Worm (Caenorhabditis elegans) whole organism, mixed stage, embryonic: ENCODE data around the gene K07C11.10.

Experiments
- M03D4.4 ChIP-seq: sonication (generic microtip); optimal IDR thresholded peaks from 2 replicates; lab custom pipeline; 2017; ENCODE audit warnings: mild to moderate bottlenecking, missing genetic modification characterization, missing compliant biosample characterization
- bed-3 ChIP-seq: fragments of 200-800 bp; sonication (Bioruptor generic); optimal IDR thresholded peaks from 3 replicates; lab custom pipeline; 2018; ENCODE audit warnings: mild to moderate bottlenecking, missing genetic modification characterization, moderate library complexity, missing compliant biosample characterization
- blmp-1 ChIP-seq: fragments of 150-350 bp; optimal IDR thresholded peaks from 2 replicates; lab custom pipeline; 2014; ENCODE audit warnings: missing biosample characterization, missing genetic modification characterization
- ceh-39 ChIP-seq: fragments of 150-350 bp; optimal IDR thresholded peaks from 2 replicates; lab custom pipeline; 2014; ENCODE audit warnings: missing biosample characterization, missing genetic modification characterization
- ceh-43 ChIP-seq: fragments of 200-800 bp; sonication (Bioruptor generic); optimal IDR thresholded peaks from 2 replicates; lab custom pipeline; 2018; ENCODE audit warnings: mild to moderate bottlenecking, missing genetic modification characterization, moderate library complexity, missing compliant biosample characterization
- ceh-83 ChIP-seq: fragments of 200-800 bp; sonication (Bioruptor generic); optimal IDR thresholded peaks from 2 replicates; lab custom pipeline; 2018; ENCODE audit warnings: mild to moderate bottlenecking, missing genetic modification characterization, missing compliant biosample characterization
- ces-1 ChIP-seq: fragments of 150-350 bp; optimal IDR thresholded peaks from 2 replicates; lab custom pipeline; 2014; ENCODE audit warnings: missing biosample characterization, missing genetic modification reagents, missing genetic modification characterization
- cnd-1 ChIP-seq: fragments of 200-800 bp; sonication (Bioruptor generic); optimal IDR thresholded peaks from 2 replicates; lab custom pipeline; 2018; ENCODE audit warnings: mild to moderate bottlenecking, missing genetic modification characterization, missing compliant biosample characterization
- drap-1 ChIP-seq: fragments of 200-800 bp; sonication (Bioruptor generic); optimal IDR thresholded peaks from 3 replicates; lab custom pipeline; 2018; ENCODE audit warnings: mild to moderate bottlenecking, missing genetic modification characterization, missing compliant biosample characterization
- elt-1 ChIP-seq: sonication (generic microtip); optimal IDR thresholded peaks from 2 replicates; lab custom pipeline; 2017; ENCODE audit warnings: missing genetic modification characterization, mild to moderate bottlenecking, missing compliant biosample characterization, antibody characterized with exemption, moderate library complexity, borderline replicate concordance; ENCODE audit not compliant: insufficient read depth
- elt-3 ChIP-seq: fragments of 150-350 bp; optimal IDR thresholded peaks from 2 replicates; lab custom pipeline; 2014; ENCODE audit warnings: missing biosample characterization, missing genetic modification characterization
- flh-1 ChIP-seq: fragments of 200-800 bp; sonication (Bioruptor generic); optimal IDR thresholded peaks from 2 replicates; lab custom pipeline; 2018; ENCODE audit warnings: mild to moderate bottlenecking, missing genetic modification characterization, moderate library complexity, missing compliant biosample characterization
- ham-2 ChIP-seq: fragments of 200-800 bp; sonication (Bioruptor generic); optimal IDR thresholded peaks from 2 replicates; lab custom pipeline; 2018; ENCODE audit warnings: mild to moderate bottlenecking, missing genetic modification characterization, missing compliant biosample characterization
- hlh-1 ChIP-seq: fragments of 150-350 bp; optimal IDR thresholded peaks from 2 replicates; lab custom pipeline; 2014; ENCODE audit warnings: missing biosample characterization, missing genetic modification reagents, missing genetic modification characterization
- lin-13 ChIP-seq: fragments of 150-350 bp; optimal IDR thresholded peaks from 2 replicates; lab custom pipeline; 2014; ENCODE audit warnings: missing biosample characterization, missing genetic modification characterization
- lin-32 ChIP-seq: fragments of 200-800 bp; sonication (Bioruptor generic); optimal IDR thresholded peaks from 2 replicates; lab custom pipeline; 2018; ENCODE audit warnings: mild to moderate bottlenecking, missing genetic modification characterization, missing compliant biosample characterization
- lsy-2 ChIP-seq: fragments of 150-350 bp; optimal IDR thresholded peaks from 2 replicates; lab custom pipeline; 2014; ENCODE audit warnings: missing biosample characterization, missing genetic modification characterization
- mab-5 ChIP-seq: fragments of 150-350 bp; optimal IDR thresholded peaks from 2 replicates; lab custom pipeline; 2014; ENCODE audit warnings: missing biosample characterization, missing genetic modification characterization
- mep-1 ChIP-seq: fragments of 150-350 bp; optimal IDR thresholded peaks from 2 replicates; lab custom pipeline; 2017; ENCODE audit warnings: missing biosample characterization, missing genetic modification reagents, missing genetic modification characterization, inconsistent platforms
- mls-2 ChIP-seq: sonication (generic microtip); optimal IDR thresholded peaks from 2 replicates; lab custom pipeline; 2016; ENCODE audit warnings: mild to moderate bottlenecking, missing genetic modification characterization, moderate library complexity, missing compliant biosample characterization
- nhr-12 ChIP-seq: fragments of 150-350 bp; optimal IDR thresholded peaks from 2 replicates; lab custom pipeline; 2014; ENCODE audit warnings: missing biosample characterization, missing genetic modification characterization
- nhr-2 ChIP-seq: fragments of 150-350 bp; optimal IDR thresholded peaks from 2 replicates; lab custom pipeline; 2014; ENCODE audit warnings: missing biosample characterization, missing genetic modification characterization
- nhr-237 ChIP-seq: fragments of 150-350 bp; optimal IDR thresholded peaks from 2 replicates; lab custom pipeline; 2014; ENCODE audit warnings: missing biosample characterization, missing genetic modification characterization
- nhr-28 ChIP-seq: fragments of 150-350 bp; optimal IDR thresholded peaks from 2 replicates; lab custom pipeline; 2014; ENCODE audit warnings: missing biosample characterization, missing genetic modification characterization
- nhr-76 ChIP-seq: sonication (generic microtip); optimal IDR thresholded peaks from 2 replicates; lab custom pipeline; 2017; ENCODE audit warnings: missing biosample characterization, missing genetic modification characterization
- pha-4 ChIP-seq: fragments of 150-350 bp; optimal IDR thresholded peaks from 2 replicates; lab custom pipeline; 2018; ENCODE audit warnings: missing biosample characterization, missing genetic modification reagents, missing genetic modification characterization
- sem-2 ChIP-seq: fragments of 200-800 bp; sonication (Bioruptor generic); optimal IDR thresholded peaks from 2 replicates; lab custom pipeline; 2018; ENCODE audit warnings: mild to moderate bottlenecking, missing genetic modification characterization, missing compliant biosample characterization
- snpc-4 ChIP-seq: fragments of 150-350 bp; optimal IDR thresholded peaks from 2 replicates; lab custom pipeline; 2014; ENCODE audit warnings: missing biosample characterization, missing genetic modification characterization
- sptf-1 ChIP-seq: sonication (generic microtip); optimal IDR thresholded peaks from 2 replicates; lab custom pipeline; 2017; ENCODE audit warnings: mild to moderate bottlenecking, missing genetic modification characterization, moderate library complexity, missing compliant biosample characterization
- tbx-8 ChIP-seq: fragments of 200-800 bp; sonication (Bioruptor generic); optimal IDR thresholded peaks from 2 replicates; lab custom pipeline; 2018; ENCODE audit warnings: mild to moderate bottlenecking, missing genetic modification characterization, moderate library complexity, missing compliant biosample characterization
- unc-120 ChIP-seq: sonication (generic microtip); optimal IDR thresholded peaks from 2 replicates; lab custom pipeline; 2017; ENCODE audit warnings: missing genetic modification characterization, missing compliant biosample characterization; ENCODE audit not compliant: poor library complexity, severe bottlenecking
- unc-39 ChIP-seq: fragments of 150-350 bp; optimal IDR thresholded peaks from 2 replicates; lab custom pipeline; 2014; ENCODE audit warnings: missing biosample characterization, missing genetic modification characterization
- unc-62 ChIP-seq: fragments of 150-350 bp; optimal IDR thresholded peaks from 2 replicates; lab custom pipeline; 2014; ENCODE audit warnings: missing biosample characterization, missing genetic modification reagents, missing genetic modification characterization
- zip-8 ChIP-seq: fragments of 150-350 bp; optimal IDR thresholded peaks from 2 replicates; lab custom pipeline; 2014; ENCODE audit warnings: missing biosample characterization, missing genetic modification characterization
- ztf-11 ChIP-seq: fragments of 150-350 bp; optimal IDR thresholded peaks from 2 replicates; lab custom pipeline; 2014; ENCODE audit warnings: missing biosample characterization, missing genetic modification characterization

K07C11.10 gene

DNA sequence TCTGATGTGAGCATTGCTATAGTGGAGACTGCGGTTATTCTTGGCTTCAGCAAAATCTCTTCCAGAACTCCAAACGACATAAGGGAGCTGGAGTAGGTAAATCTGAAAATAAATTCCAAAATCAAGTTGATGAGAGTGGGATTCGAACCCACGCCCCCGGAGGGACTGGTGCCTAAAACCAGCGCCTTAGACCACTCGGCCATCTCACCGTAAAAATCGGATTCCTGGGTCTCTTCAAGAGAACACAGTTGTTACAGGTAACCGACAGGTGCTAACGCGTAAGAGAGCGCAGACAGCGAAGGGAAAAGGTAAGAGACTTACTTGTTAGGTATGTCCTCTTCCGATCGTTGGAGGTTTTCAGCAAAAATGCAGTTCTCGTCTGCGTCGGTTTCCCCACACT, 8.6 kb upstream of the K07C11.10 start:
- TF ChIP-seq sem-2 (GFP tag; lab: Kevin White, UChicago) (no peak), unc-62 (no peak), blmp-1 (no peak), tbx-8 (GFP tag; lab: Kevin White, UChicago) (no peak), nhr-28 (tag; lab: Kevin White, UChicago) (no peak), sptf-1 (tag; lab: Kevin White, UChicago) (no peak), mls-2 (no peak), lsy-2 (tag; lab: Kevin White, UChicago) (no peak), ceh-39 (tag; lab: Kevin White, UChicago) (no peak), mep-1 (no peak), nhr-76 (tag; lab: Kevin White, UChicago) (no peak), mab-5 (tag; lab: Kevin White, UChicago) (no peak), zip-8 (tag; lab: Kevin White, UChicago) (no peak), hlh-1 (tag; lab: Kevin White, UChicago) (peak; percentile 71), nhr-12 (tag; lab: Kevin White, UChicago) (no peak), nhr-2 (no peak), M03D4.4 (tag; lab: Kevin White, UChicago) (peak; percentile 57), lin-32 (GFP tag; lab: Kevin White, UChicago) (peak; percentile 18), ham-2 (peak; percentile 45), flh-1 (GFP tag; lab: Kevin White, UChicago) (no peak), ceh-43 (GFP tag; lab: Kevin White, UChicago) (no peak), snpc-4 (tag; lab: Kevin White, UChicago) (no peak), bed-3 (GFP tag; lab: Kevin White, UChicago) (no peak), unc-120 (tag; lab: Kevin White, UChicago) (no peak), pha-4 (no peak), ceh-83 (GFP tag; lab: Kevin White, UChicago) (peak; percentile 74), drap-1 (peak; percentile 45), lin-13 (tag; lab: Kevin White, UChicago) (no peak), ces-1 (GFP tag; lab: Kevin White, UChicago) (no peak), cnd-1 (tag; lab: Kevin White, UChicago) (peak; percentile 46), elt-1 (tag; lab: Kevin White, UChicago) (no peak), ztf-11 (tag; lab: Kevin White, UChicago) (no peak), elt-3 (tag; lab: Kevin White, UChicago) (no peak), unc-39 (no peak), nhr-237 (tag; lab: Kevin White, UChicago) (no peak)

- no peak for TF ChIP-seq nhr-2
- no peak for TF ChIP-seq lin-32 (GFP tag; lab: Kevin White, UChicago)
- TF ChIP-seq ceh-83 (GFP tag; lab: Kevin White, UChicago) = peak; percentile 68
- TF ChIP-seq blmp-1 = no peak
- TF ChIP-seq snpc-4 (tag; lab: Kevin White, UChicago) = no peak
- TF ChIP-seq cnd-1 (tag; lab: Kevin White, UChicago) = no peak
- no peak for TF ChIP-seq ceh-43 (GFP tag; lab: Kevin White, UChicago)
- no peak for TF ChIP-seq hlh-1 (tag; lab: Kevin White, UChicago)
- TF ChIP-seq ceh-39 (tag; lab: Kevin White, UChicago) = no peak
- no peak for TF ChIP-seq elt-1 (tag; lab: Kevin White, UChicago)
- no peak for TF ChIP-seq nhr-237 (tag; lab: Kevin White, UChicago)
- peak; percentile 5 for TF ChIP-seq M03D4.4 (tag; lab: Kevin White, UChicago)
- TF ChIP-seq drap-1 = peak; percentile 11
- TF ChIP-seq ces-1 (GFP tag; lab: Kevin White, UChicago) = no peak
- TF ChIP-seq pha-4 = no peak
- TF ChIP-seq unc-120 (tag; lab: Kevin White, UChicago) = peak; percentile 38
- no peak for TF ChIP-seq sptf-1 (tag; lab: Kevin White, UChicago)
- TF ChIP-seq lsy-2 (tag; lab: Kevin White, UChicago) = no peak
- no peak for TF ChIP-seq lin-13 (tag; lab: Kevin White, UChicago)
- TF ChIP-seq nhr-76 (tag; lab: Kevin White, UChicago) = no peak
Measured at ce11 chrV:8230056-8230455, 3.3 kb upstream of the K07C11.10 start.

- TF ChIP-seq nhr-28 (tag; lab: Kevin White, UChicago) (no peak), mep-1 (peak; percentile 23), ham-2 (no peak), snpc-4 (tag; lab: Kevin White, UChicago) (no peak), elt-3 (tag; lab: Kevin White, UChicago) (no peak), nhr-237 (tag; lab: Kevin White, UChicago) (no peak), tbx-8 (GFP tag; lab: Kevin White, UChicago) (no peak), drap-1 (peak; percentile 83), flh-1 (GFP tag; lab: Kevin White, UChicago) (no peak), pha-4 (peak; percentile 39), mab-5 (tag; lab: Kevin White, UChicago) (no peak), unc-39 (no peak), lin-32 (GFP tag; lab: Kevin White, UChicago) (no peak), bed-3 (GFP tag; lab: Kevin White, UChicago) (no peak), unc-120 (tag; lab: Kevin White, UChicago) (peak; percentile 95), zip-8 (tag; lab: Kevin White, UChicago) (no peak), M03D4.4 (tag; lab: Kevin White, UChicago) (no peak), mls-2 (no peak), cnd-1 (tag; lab: Kevin White, UChicago) (peak; percentile 8), ceh-83 (GFP tag; lab: Kevin White, UChicago) (no peak), nhr-2 (no peak), sptf-1 (tag; lab: Kevin White, UChicago) (peak; percentile 31), nhr-76 (tag; lab: Kevin White, UChicago) (no peak), blmp-1 (no peak), lsy-2 (tag; lab: Kevin White, UChicago) (peak; percentile 39), ztf-11 (tag; lab: Kevin White, UChicago) (no peak), ceh-43 (GFP tag; lab: Kevin White, UChicago) (no peak), unc-62 (no peak), ceh-39 (tag; lab: Kevin White, UChicago) (peak; percentile 39), lin-13 (tag; lab: Kevin White, UChicago) (peak; percentile 17), elt-1 (tag; lab: Kevin White, UChicago) (no peak), ces-1 (GFP tag; lab: Kevin White, UChicago) (no peak), hlh-1 (tag; lab: Kevin White, UChicago) (peak; percentile 4)
- TF ChIP-seq, all 35 proteins: peak for 10
Measured at ce11 chrV:8228712-8229119, 2.0 kb upstream of the K07C11.10 start.
